Fruit fly (Drosophila melanogaster) whole organism, embryonic: Measurements from ENCODE around the gene Npc2f.
A peak's percentile ranks its signal among the peaks of the same experiment; 100 is the strongest.

Source experiments
- C15 ChIP-seq: fragments of 200-800 bp; sonication (Bioruptor generic); IDR thresholded peaks from 3 replicates; pipeline ENCODE4 v1.3.6; 2022; ENCODE audit warnings: missing biosample characterization, missing genetic modification characterization
- CG10267 ChIP-seq: fragments of 200-800 bp; sonication (Bioruptor generic); optimal IDR thresholded peaks from 2 replicates; lab custom pipeline; 2018; ENCODE audit warnings: missing biosample characterization, mild to moderate bottlenecking, missing genetic modification characterization, moderate library complexity
- CG10654 ChIP-seq: fragments of 200-800 bp; sonication (Bioruptor generic); optimal IDR thresholded peaks from 2 replicates; lab custom pipeline; 2016; ENCODE audit warnings: missing biosample characterization, missing genetic modification characterization
- CG11398 ChIP-seq: fragments of 200-800 bp; sonication (Bioruptor generic); optimal IDR thresholded peaks from 2 replicates; lab custom pipeline; 2016; ENCODE audit warnings: missing biosample characterization, missing genetic modification characterization
- CG11560 ChIP-seq: fragments of 200-800 bp; sonication (Bioruptor generic); IDR thresholded peaks from 3 replicates; pipeline ENCODE4 v1.3.6; 2022; ENCODE audit warnings: missing biosample characterization, missing genetic modification characterization
- CG13775 ChIP-seq: fragments of 200-800 bp; sonication (Bioruptor generic); optimal IDR thresholded peaks from 3 replicates; lab custom pipeline; 2017; ENCODE audit warnings: missing biosample characterization, mild to moderate bottlenecking, missing genetic modification characterization
- CG14710 ChIP-seq: fragments of 200-800 bp; sonication (Bioruptor generic); optimal IDR thresholded peaks from 3 replicates; lab custom pipeline; 2019; ENCODE audit warnings: missing biosample characterization, mild to moderate bottlenecking, missing genetic modification characterization, moderate library complexity
- CG17359 ChIP-seq: fragments of 200-800 bp; sonication (Bioruptor generic); optimal IDR thresholded peaks from 3 replicates; lab custom pipeline; 2018; ENCODE audit warnings: missing biosample characterization, mild to moderate bottlenecking, missing genetic modification characterization, moderate library complexity
- CG17912 ChIP-seq: fragments of 200-800 bp; sonication (Bioruptor generic); optimal IDR thresholded peaks from 2 replicates; lab custom pipeline; 2018; ENCODE audit warnings: missing biosample characterization, mild to moderate bottlenecking, missing genetic modification characterization
- CG1792 ChIP-seq: fragments of 200-800 bp; sonication (Bioruptor generic); optimal IDR thresholded peaks from 2 replicates; lab custom pipeline; 2016; ENCODE audit warnings: missing biosample characterization, missing genetic modification characterization
- CG18262 ChIP-seq: fragments of 200-800 bp; optimal IDR thresholded peaks from 3 replicates; lab custom pipeline; 2019; ENCODE audit warnings: missing biosample characterization, mild to moderate bottlenecking, missing genetic modification characterization, moderate library complexity
- CG18764 ChIP-seq: fragments of 200-800 bp; sonication (Bioruptor generic); optimal IDR thresholded peaks from 3 replicates; lab custom pipeline; 2016; ENCODE audit warnings: missing biosample characterization, missing genetic modification characterization
- CG2116 ChIP-seq: fragments of 200-800 bp; sonication (Bioruptor generic); optimal IDR thresholded peaks from 3 replicates; lab custom pipeline; 2018; ENCODE audit warnings: missing biosample characterization, mild to moderate bottlenecking, missing genetic modification characterization
- CG32532 ChIP-seq: fragments of 200-800 bp; sonication (Bioruptor generic); IDR thresholded peaks from 2 replicates; pipeline ENCODE4 v1.3.6; 2022; ENCODE audit warnings: missing biosample characterization, missing genetic modification characterization
- CG33213 ChIP-seq: fragments of 200-800 bp; sonication (Bioruptor generic); optimal IDR thresholded peaks from 3 replicates; lab custom pipeline; 2016; ENCODE audit warnings: missing biosample characterization, missing genetic modification characterization
- CG34376 ChIP-seq: fragments of 200-800 bp; sonication (Bioruptor generic); optimal IDR thresholded peaks from 2 replicates; lab custom pipeline; 2018; ENCODE audit warnings: missing biosample characterization, mild to moderate bottlenecking, missing genetic modification characterization
- CG3847 ChIP-seq: fragments of 200-800 bp; sonication (Bioruptor generic); IDR thresholded peaks from 2 replicates; pipeline ENCODE4 v1.3.6; 2022; ENCODE audit warnings: missing biosample characterization, missing genetic modification characterization
- CG6689 ChIP-seq: fragments of 200-800 bp; sonication (Bioruptor generic); IDR thresholded peaks from 2 replicates; pipeline ENCODE4 v1.3.6; 2022; ENCODE audit warnings: missing biosample characterization, missing genetic modification characterization
- CG6765 ChIP-seq: fragments of 200-800 bp; sonication (Bioruptor generic); optimal IDR thresholded peaks from 3 replicates; lab custom pipeline; 2017; ENCODE audit warnings: missing biosample characterization, mild to moderate bottlenecking, missing genetic modification characterization
- CG8290 ChIP-seq, 3 experiments: fragments of 200-800 bp; sonication (Bioruptor generic); optimal IDR thresholded peaks; 2 replicates each; lab custom pipeline; 2016 to 2019; ENCODE audit warnings: missing biosample characterization in 3 of 3, missing genetic modification characterization in 3 of 3, mild to moderate bottlenecking in 2 of 3, moderate library complexity in 1 of 3
- CG9797 ChIP-seq: fragments of 200-800 bp; sonication (Bioruptor generic); optimal IDR thresholded peaks from 3 replicates; lab custom pipeline; 2018; ENCODE audit warnings: missing biosample characterization, mild to moderate bottlenecking, missing genetic modification characterization
- D19B ChIP-seq: fragments of 200-800 bp; sonication (Bioruptor generic); optimal IDR thresholded peaks from 2 replicates; lab custom pipeline; 2017; ENCODE audit warnings: missing biosample characterization, mild to moderate bottlenecking, missing genetic modification characterization
- Dbx ChIP-seq: fragments of 200-800 bp; sonication (Bioruptor generic); IDR thresholded peaks from 3 replicates; pipeline ENCODE4 v1.3.6; 2022; ENCODE audit warnings: missing biosample characterization, missing genetic modification characterization
- Gug ChIP-seq: fragments of 200-800 bp; sonication (Bioruptor generic); IDR thresholded peaks from 4 replicates; pipeline ENCODE4 v1.3.6; 2022; ENCODE audit warnings: missing biosample characterization, missing genetic modification characterization
- HLH3B ChIP-seq: fragments of 200-800 bp; sonication (Bioruptor generic); IDR thresholded peaks from 2 replicates; pipeline ENCODE4 v1.3.6; 2022; ENCODE audit warnings: missing biosample characterization, missing genetic modification characterization
- HLH54F ChIP-seq: fragments of 200-800 bp; sonication (Bioruptor generic); optimal IDR thresholded peaks from 3 replicates; lab custom pipeline; 2016; ENCODE audit warnings: missing biosample characterization, missing genetic modification characterization
- MTF-1 ChIP-seq: fragments of 200-800 bp; sonication (Bioruptor generic); optimal IDR thresholded peaks from 2 replicates; lab custom pipeline; 2018; ENCODE audit warnings: missing biosample characterization, mild to moderate bottlenecking, missing genetic modification characterization, borderline replicate concordance
- Max ChIP-seq: fragments of 200-800 bp; sonication (Bioruptor generic); optimal IDR thresholded peaks from 2 replicates; lab custom pipeline; 2016; ENCODE audit warnings: missing biosample characterization, mild to moderate bottlenecking, missing genetic modification characterization
- Oli ChIP-seq: fragments of 200-800 bp; sonication (Bioruptor generic); optimal IDR thresholded peaks from 2 replicates; lab custom pipeline; 2018; ENCODE audit warnings: missing biosample characterization, mild to moderate bottlenecking, missing genetic modification characterization, moderate library complexity
- Optix ChIP-seq: fragments of 200-800 bp; sonication (Bioruptor generic); IDR thresholded peaks from 3 replicates; pipeline ENCODE4 v1.3.6; 2022; ENCODE audit warnings: missing biosample characterization, missing genetic modification characterization
- Taf1 ChIP-seq: fragments of 200-800 bp; sonication (Bioruptor generic); IDR thresholded peaks from 2 replicates; pipeline ENCODE4 v1.3.6; 2022; ENCODE audit warnings: missing biosample characterization, missing genetic modification characterization
- bbx ChIP-seq: fragments of 200-800 bp; sonication (Bioruptor generic); IDR thresholded peaks from 2 replicates; pipeline ENCODE4 v1.3.6; 2022; ENCODE audit warnings: missing biosample characterization, missing genetic modification characterization; ENCODE audit not compliant: partially characterized antibody
- bowl ChIP-seq: fragments of 200-800 bp; sonication (Bioruptor generic); IDR thresholded peaks from 2 replicates; pipeline ENCODE4 v1.3.6; 2022; ENCODE audit warnings: missing biosample characterization, missing genetic modification characterization
- cwo ChIP-seq: fragments of 200-800 bp; sonication (Bioruptor generic); optimal IDR thresholded peaks from 3 replicates; lab custom pipeline; 2017; ENCODE audit warnings: missing biosample characterization, missing genetic modification characterization, mild to moderate bottlenecking, moderate library complexity, missing genetic modification reagents
- dpn ChIP-seq, 2 experiments: fragments of 200-800 bp; sonication (Bioruptor generic); optimal IDR thresholded peaks; 3 replicates each; lab custom pipeline; 2016; ENCODE audit warnings: missing biosample characterization in 2 of 2, missing genetic modification characterization in 2 of 2
- emc ChIP-seq: fragments of 200-800 bp; sonication (Bioruptor generic); optimal IDR thresholded peaks from 2 replicates; lab custom pipeline; 2016; ENCODE audit warnings: missing biosample characterization, missing genetic modification characterization
- eve ChIP-seq, 2 experiments: fragments of >200 bp; optimal IDR thresholded peaks; 2 replicates each; lab custom pipeline; 2017; ENCODE audit warnings: missing biosample characterization in 2 of 2, missing genetic modification characterization in 2 of 2
- gcm ChIP-seq: fragments of 200-800 bp; sonication (Bioruptor generic); optimal IDR thresholded peaks from 2 replicates; lab custom pipeline; 2019; ENCODE audit warnings: missing biosample characterization, mild to moderate bottlenecking, missing genetic modification characterization, moderate library complexity
- ham ChIP-seq: fragments of 200-800 bp; sonication (Bioruptor generic); IDR thresholded peaks from 2 replicates; pipeline ENCODE4 v1.3.6; 2022; ENCODE audit warnings: missing biosample characterization, missing genetic modification characterization
- hkb ChIP-seq, 2 experiments: fragments of 200-800 bp in 1 of 2; fragments of >200 bp in 1 of 2; sonication (Bioruptor generic) in 1 of 2; IDR thresholded peaks in 1 of 2; optimal IDR thresholded peaks in 1 of 2; 2 replicates each; pipeline versions ENCODE4 v1.3.6 to Lab custom; 2017 to 2022; ENCODE audit warnings: missing biosample characterization in 1 of 2, missing genetic modification characterization in 1 of 2
- ind ChIP-seq: fragments of 200-800 bp; sonication (Bioruptor generic); optimal IDR thresholded peaks from 3 replicates; lab custom pipeline; 2016; ENCODE audit warnings: missing biosample characterization, missing genetic modification characterization
- jigr1 ChIP-seq: fragments of 200-800 bp; sonication (Bioruptor generic); IDR thresholded peaks from 3 replicates; pipeline ENCODE4 v1.3.6; 2022; ENCODE audit warnings: missing biosample characterization, missing genetic modification characterization
- ken ChIP-seq: fragments of 200-800 bp; sonication (Bioruptor generic); IDR thresholded peaks from 3 replicates; pipeline ENCODE4 v1.3.6; 2022; ENCODE audit warnings: missing biosample characterization, missing genetic modification characterization
- lmd ChIP-seq: fragments of 200-800 bp; sonication (Bioruptor generic); IDR thresholded peaks from 2 replicates; pipeline ENCODE4 v1.3.6; 2022; ENCODE audit warnings: missing biosample characterization, missing genetic modification characterization
- mirr ChIP-seq: fragments of 200-800 bp; sonication (Bioruptor generic); optimal IDR thresholded peaks from 3 replicates; lab custom pipeline; 2018; ENCODE audit warnings: missing biosample characterization, mild to moderate bottlenecking, missing genetic modification characterization
- pb ChIP-seq: fragments of 200-800 bp; sonication (Bioruptor generic); optimal IDR thresholded peaks from 3 replicates; lab custom pipeline; 2016; ENCODE audit warnings: missing biosample characterization, missing genetic modification characterization
- rib ChIP-seq: fragments of 200-800 bp; sonication (Bioruptor generic); IDR thresholded peaks from 2 replicates; pipeline ENCODE4 v1.3.6; 2022; ENCODE audit warnings: missing biosample characterization, missing genetic modification characterization
- sd ChIP-seq: fragments of 200-800 bp; sonication (Bioruptor generic); optimal IDR thresholded peaks from 3 replicates; lab custom pipeline; 2018; ENCODE audit warnings: missing biosample characterization, mild to moderate bottlenecking, missing genetic modification characterization, moderate library complexity
- sim ChIP-seq: fragments of 200-800 bp; sonication (Bioruptor generic); IDR thresholded peaks from 2 replicates; pipeline ENCODE4 v1.3.6; 2022; ENCODE audit warnings: missing biosample characterization, missing genetic modification characterization
- yki ChIP-seq: fragments of >200 bp; optimal IDR thresholded peaks from 3 replicates; lab custom pipeline; 2018
- zfh2 ChIP-seq: fragments of 200-800 bp; sonication (Bioruptor generic); optimal IDR thresholded peaks from 2 replicates; lab custom pipeline; 2016; ENCODE audit warnings: missing biosample characterization, missing genetic modification characterization

Npc2f gene

DNA sequence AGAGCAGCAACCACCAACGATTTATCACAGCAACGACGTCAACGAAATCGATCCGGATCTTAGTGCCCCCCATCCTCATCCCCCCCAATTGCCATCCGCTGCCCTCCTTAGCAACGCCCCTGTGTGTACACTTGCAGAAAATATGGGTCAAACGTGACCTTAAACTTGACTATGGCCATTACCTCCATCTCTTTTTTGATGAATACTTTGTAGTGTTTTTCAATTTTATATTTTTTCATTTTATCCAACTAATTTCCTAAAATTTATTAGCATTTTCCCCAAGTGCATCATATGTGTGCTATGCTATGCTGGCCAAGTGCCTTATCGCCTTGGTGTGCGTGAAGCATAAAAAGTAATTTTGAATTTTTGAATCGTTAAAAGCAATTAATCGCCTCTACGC is 5.3 kb downstream of the Npc2f start (continued):
- TF ChIP-seq ken = 0 out of 3 replicates have a peak, but pooled peaks have one; percentile 26
- TF ChIP-seq Gug = 0 out of 4 replicates have a peak, but pooled peaks have one; percentile 13
- no peak for TF ChIP-seq bbx
- peak in 1 of 2 experiments; percentile 14 for TF ChIP-seq dpn (GFP tag; optimal IDR thresholded peaks at IDR 0.05; lab: Kevin White, UChicago)
- TF ChIP-seq CG11560 (tag; lab: Robert Waterston, UW) = no peak
- no peak for TF ChIP-seq CG3847
- no peak for TF ChIP-seq hkb (optimal IDR thresholded peaks at IDR 0.05; lab: Kevin White, UChicago)
- no peak for TF ChIP-seq hkb (GFP tag; IDR thresholded peaks at IDR 0.05; lab: Robert Waterston, UW)
- no peak for TF ChIP-seq bowl (GFP tag; lab: Robert Waterston, UW)
- no peak for TF ChIP-seq C15 (GFP tag; lab: Robert Waterston, UW)
- no peak for TF ChIP-seq HLH54F (GFP tag; lab: Kevin White, UChicago)
- TF ChIP-seq emc = no peak
- TF ChIP-seq CG14710 (tag; lab: Kevin White, UChicago) = peak; percentile 20
- no peak for TF ChIP-seq CG10267
- TF ChIP-seq zfh2 = no peak
- no peak for TF ChIP-seq CG32532 (GFP tag; lab: Robert Waterston, UW)
- TF ChIP-seq CG17912 (GFP tag; lab: Kevin White, UChicago) = no peak
- no peak for TF ChIP-seq ham (GFP tag; lab: Robert Waterston, UW)
- no peak for TF ChIP-seq MTF-1
- TF ChIP-seq CG6689 (GFP tag; lab: Robert Waterston, UW) = no peak; the same call in 1 of the 2 replicates
- no peak for TF ChIP-seq CG2116 (GFP tag; lab: Kevin White, UChicago)
- TF ChIP-seq D19B (GFP tag; lab: Kevin White, UChicago) = no peak
- no peak for TF ChIP-seq CG6765 (GFP tag; lab: Kevin White, UChicago)
- TF ChIP-seq CG17359 (tag; lab: Kevin White, UChicago) = peak; percentile 49
- no peak for TF ChIP-seq pb (GFP tag; lab: Kevin White, UChicago)
- no peak for TF ChIP-seq Max (GFP tag; lab: Kevin White, UChicago)
- TF ChIP-seq jigr1 = no peak
- no peak for TF ChIP-seq CG13775 (GFP tag; lab: Kevin White, UChicago)
- no peak for TF ChIP-seq CG18764 (GFP tag; lab: Kevin White, UChicago)
- no peak for TF ChIP-seq Taf1 (GFP tag; lab: Robert Waterston, UW)
- no peak for TF ChIP-seq CG8290 (GFP tag; optimal IDR thresholded peaks at IDR 0.05; lab: Kevin White, UChicago)
- TF ChIP-seq CG8290 (tag; optimal IDR thresholded peaks at IDR 0.05; lab: Kevin White, UChicago) = no peak
- TF ChIP-seq CG18262 (tag; lab: Kevin White, UChicago) = peak; percentile 47
- no peak for TF ChIP-seq CG34376 (GFP tag; lab: Kevin White, UChicago)
- TF ChIP-seq CG1792 = no peak
- TF ChIP-seq sim (GFP tag; lab: Robert Waterston, UW) = no peak
- no peak for TF ChIP-seq CG11398 (GFP tag; lab: Kevin White, UChicago)
- no peak for TF ChIP-seq sd (tag; lab: Kevin White, UChicago)
- TF ChIP-seq CG9797 = no peak
- no peak for TF ChIP-seq CG33213
- no peak for TF ChIP-seq CG10654 (GFP tag; lab: Kevin White, UChicago)
- TF ChIP-seq Optix (GFP tag; lab: Robert Waterston, UW) = no peak
- TF ChIP-seq cwo (GFP tag; lab: Kevin White, UChicago) = peak; percentile 1
- no peak for TF ChIP-seq rib
- no peak for TF ChIP-seq yki (lab: Kevin White, UChicago)
- TF ChIP-seq mirr (GFP tag; lab: Kevin White, UChicago) = no peak
- TF ChIP-seq Dbx (GFP tag; lab: Robert Waterston, UW) = no peak
- TF ChIP-seq eve (GFP tag; optimal IDR thresholded peaks at IDR 0.05; lab: Kevin White, UChicago) = no peak
- peak; percentile 33; the same call in 1 of the 2 replicates for TF ChIP-seq lmd (GFP tag; lab: Robert Waterston, UW)
- no peak for TF ChIP-seq Oli
- TF ChIP-seq HLH3B = peak; percentile 32; the same call in 1 of the 2 replicates
- no peak for TF ChIP-seq gcm (GFP tag; lab: Kevin White, UChicago)
- peak; percentile 23 for TF ChIP-seq ind (GFP tag; lab: Kevin White, UChicago)
